Fruit fly (Drosophila melanogaster) whole organism, embryonic: ENCODE data around the gene nAChRalpha7.

ENCODE experiments used
- Awh ChIP-seq: fragments of 200-800 bp; sonication (Bioruptor generic); IDR thresholded peaks from 2 replicates; pipeline ENCODE4, ENCODE4 v1.3.6; 2022; ENCODE audit warnings: missing biosample characterization, missing genetic modification characterization
- BtbVII ChIP-seq: fragments of 200-800 bp; sonication (Bioruptor generic); optimal IDR thresholded peaks from 3 replicates; lab custom pipeline; 2017; ENCODE audit warnings: missing biosample characterization, mild to moderate bottlenecking, missing genetic modification characterization
- Bteb2 ChIP-seq: fragments of 200-800 bp; sonication (Bioruptor generic); optimal IDR thresholded peaks from 2 replicates; lab custom pipeline; 2016; ENCODE audit warnings: missing biosample characterization, missing genetic modification characterization
- CG11247 ChIP-seq: fragments of 200-800 bp; sonication (Bioruptor generic); IDR thresholded peaks from 2 replicates; pipeline ENCODE4 v1.3.6; 2022; ENCODE audit warnings: missing biosample characterization, missing genetic modification characterization
- CG11398 ChIP-seq: fragments of 200-800 bp; sonication (Bioruptor generic); optimal IDR thresholded peaks from 2 replicates; lab custom pipeline; 2016; ENCODE audit warnings: missing biosample characterization, missing genetic modification characterization
- CG11504 ChIP-seq: fragments of 200-800 bp; sonication (Bioruptor generic); optimal IDR thresholded peaks from 3 replicates; lab custom pipeline; 2019; ENCODE audit warnings: missing biosample characterization, mild to moderate bottlenecking, missing genetic modification characterization, moderate library complexity
- CG12155 ChIP-seq: fragments of 200-800 bp; sonication (Bioruptor generic); optimal IDR thresholded peaks from 3 replicates; lab custom pipeline; 2016; ENCODE audit warnings: missing biosample characterization, missing genetic modification characterization
- CG1233 ChIP-seq: fragments of 200-800 bp; sonication (Bioruptor generic); optimal IDR thresholded peaks from 4 replicates; lab custom pipeline; 2018; ENCODE audit warnings: missing biosample characterization, mild to moderate bottlenecking, missing genetic modification characterization
- CG12659 ChIP-seq: fragments of 200-800 bp; sonication (Bioruptor generic); optimal IDR thresholded peaks from 3 replicates; lab custom pipeline; 2017; ENCODE audit warnings: mild to moderate bottlenecking, missing biosample characterization, missing genetic modification reagents, missing genetic modification characterization
- CG15514 ChIP-seq: fragments of 200-800 bp; sonication (Bioruptor generic); optimal IDR thresholded peaks from 3 replicates; lab custom pipeline; 2017; ENCODE audit warnings: missing biosample characterization, missing genetic modification characterization, mild to moderate bottlenecking, moderate library complexity, missing genetic modification reagents
- CG1603 ChIP-seq: fragments of 200-800 bp; sonication (Bioruptor generic); optimal IDR thresholded peaks from 2 replicates; lab custom pipeline; 2019; ENCODE audit warnings: missing biosample characterization, mild to moderate bottlenecking, missing genetic modification characterization, moderate library complexity
- CG16863 ChIP-seq: fragments of 200-800 bp; sonication (Bioruptor generic); optimal IDR thresholded peaks from 3 replicates; lab custom pipeline; 2016; ENCODE audit warnings: missing biosample characterization, missing genetic modification characterization
- CG17359 ChIP-seq: fragments of 200-800 bp; sonication (Bioruptor generic); optimal IDR thresholded peaks from 3 replicates; lab custom pipeline; 2018; ENCODE audit warnings: missing biosample characterization, mild to moderate bottlenecking, missing genetic modification characterization, moderate library complexity
- CG17802 ChIP-seq: fragments of 200-800 bp; sonication (Bioruptor generic); optimal IDR thresholded peaks from 2 replicates; lab custom pipeline; 2018; ENCODE audit warnings: missing biosample characterization, mild to moderate bottlenecking, missing genetic modification characterization, moderate library complexity
- CG18011 ChIP-seq: fragments of 200-800 bp; sonication (Bioruptor generic); optimal IDR thresholded peaks from 2 replicates; lab custom pipeline; 2017; ENCODE audit warnings: missing biosample characterization, missing genetic modification characterization, mild to moderate bottlenecking, moderate library complexity, missing genotype
- CG32767 ChIP-seq: fragments of 200-800 bp; sonication (Bioruptor generic); IDR thresholded peaks from 2 replicates; pipeline ENCODE4 v1.3.6; 2022; ENCODE audit warnings: missing biosample characterization, missing genetic modification characterization
- CG3281 ChIP-seq: fragments of 200-800 bp; sonication (Bioruptor generic); optimal IDR thresholded peaks from 3 replicates; lab custom pipeline; 2017; ENCODE audit warnings: missing biosample characterization, mild to moderate bottlenecking, missing genetic modification characterization
- CG3847 ChIP-seq: fragments of 200-800 bp; sonication (Bioruptor generic); IDR thresholded peaks from 2 replicates; pipeline ENCODE4 v1.3.6; 2022; ENCODE audit warnings: missing biosample characterization, missing genetic modification characterization
- CG4360 ChIP-seq: fragments of 200-800 bp; sonication (Bioruptor generic); IDR thresholded peaks from 2 replicates; pipeline ENCODE4 v1.3.6; 2022; ENCODE audit warnings: missing biosample characterization, missing genetic modification characterization
- CG5180 ChIP-seq: fragments of 200-800 bp; sonication (Bioruptor generic); optimal IDR thresholded peaks from 3 replicates; lab custom pipeline; 2017; ENCODE audit warnings: missing biosample characterization, missing genetic modification characterization, mild to moderate bottlenecking, moderate library complexity, missing genetic modification reagents
- CG6689 ChIP-seq: fragments of 200-800 bp; sonication (Bioruptor generic); IDR thresholded peaks from 2 replicates; pipeline ENCODE4 v1.3.6; 2022; ENCODE audit warnings: missing biosample characterization, missing genetic modification characterization
- CG7786 ChIP-seq: fragments of 200-800 bp; sonication (Bioruptor generic); optimal IDR thresholded peaks from 2 replicates; lab custom pipeline; 2016; ENCODE audit warnings: missing biosample characterization, missing genetic modification characterization
- CG9437 ChIP-seq: fragments of 200-800 bp; sonication (Bioruptor generic); optimal IDR thresholded peaks from 2 replicates; lab custom pipeline; 2018; ENCODE audit warnings: missing biosample characterization, mild to moderate bottlenecking, missing genetic modification characterization
- CG9609 ChIP-seq: fragments of 200-800 bp; sonication (Bioruptor generic); optimal IDR thresholded peaks from 3 replicates; lab custom pipeline; 2016; ENCODE audit warnings: missing biosample characterization, missing genetic modification characterization
- Dad ChIP-seq: fragments of 200-800 bp; sonication (Bioruptor generic); optimal IDR thresholded peaks from 3 replicates; lab custom pipeline; 2016; ENCODE audit warnings: missing biosample characterization, missing genetic modification characterization
- Dbx ChIP-seq: fragments of 200-800 bp; sonication (Bioruptor generic); IDR thresholded peaks from 3 replicates; pipeline ENCODE4 v1.3.6; 2022; ENCODE audit warnings: missing biosample characterization, missing genetic modification characterization
- Dip2 ChIP-seq: fragments of 200-800 bp; sonication (Bioruptor generic); IDR thresholded peaks from 2 replicates; pipeline ENCODE4 v1.3.6; 2022; ENCODE audit warnings: missing biosample characterization, missing genetic modification characterization
- Fer1 ChIP-seq: fragments of 200-800 bp; sonication (Bioruptor generic); optimal IDR thresholded peaks from 2 replicates; lab custom pipeline; 2017; ENCODE audit warnings: missing biosample characterization, mild to moderate bottlenecking, missing genetic modification characterization
- Gsc ChIP-seq: fragments of 200-800 bp; sonication (Bioruptor generic); IDR thresholded peaks from 2 replicates; pipeline ENCODE4 v1.3.6; 2022; ENCODE audit warnings: missing biosample characterization, missing genetic modification characterization
- MBD-R2 ChIP-seq: fragments of 200-800 bp; sonication (Bioruptor generic); IDR thresholded peaks from 2 replicates; pipeline ENCODE4 v1.3.6; 2022; ENCODE audit warnings: missing biosample characterization, missing genetic modification characterization
- NC2α ChIP-seq: fragments of 200-800 bp; sonication (Bioruptor generic); optimal IDR thresholded peaks from 2 replicates; lab custom pipeline; 2016; ENCODE audit warnings: missing biosample characterization, missing genetic modification characterization
- Opbp ChIP-seq: fragments of 200-800 bp; sonication (Bioruptor generic); IDR thresholded peaks from 3 replicates; pipeline ENCODE4 v1.3.6; 2022; ENCODE audit warnings: missing biosample characterization, missing genetic modification characterization; ENCODE audit not compliant: partially characterized antibody
- dati ChIP-seq: fragments of 200-800 bp; sonication (Bioruptor generic); IDR thresholded peaks from 2 replicates; pipeline ENCODE4 v1.3.6; 2022; ENCODE audit warnings: missing biosample characterization, missing genetic modification characterization
- dm ChIP-seq: fragments of 200-800 bp; sonication (Bioruptor generic); optimal IDR thresholded peaks from 3 replicates; lab custom pipeline; 2016; ENCODE audit warnings: missing biosample characterization, missing genetic modification characterization
- exex ChIP-seq: fragments of 200-800 bp; sonication (Bioruptor generic); optimal IDR thresholded peaks from 4 replicates; lab custom pipeline; 2018; ENCODE audit warnings: missing biosample characterization, mild to moderate bottlenecking, missing genetic modification characterization, moderate library complexity
- eyg ChIP-seq: fragments of 200-800 bp; sonication (Bioruptor generic); optimal IDR thresholded peaks from 3 replicates; lab custom pipeline; 2016; ENCODE audit warnings: missing biosample characterization, missing genetic modification characterization
- gro ChIP-seq: fragments of 200-800 bp; sonication (Bioruptor generic); optimal IDR thresholded peaks from 2 replicates; lab custom pipeline; 2016; ENCODE audit warnings: missing biosample characterization, missing genetic modification characterization
- ken ChIP-seq: fragments of 200-800 bp; sonication (Bioruptor generic); IDR thresholded peaks from 3 replicates; pipeline ENCODE4 v1.3.6; 2022; ENCODE audit warnings: missing biosample characterization, missing genetic modification characterization
- lbe ChIP-seq: fragments of 200-800 bp; sonication (Bioruptor generic); optimal IDR thresholded peaks from 2 replicates; lab custom pipeline; 2016; ENCODE audit warnings: missing biosample characterization, mild to moderate bottlenecking, missing genetic modification characterization
- lmd ChIP-seq: fragments of 200-800 bp; sonication (Bioruptor generic); IDR thresholded peaks from 2 replicates; pipeline ENCODE4 v1.3.6; 2022; ENCODE audit warnings: missing biosample characterization, missing genetic modification characterization
- maf-S ChIP-seq: fragments of 200-800 bp; sonication (Bioruptor generic); optimal IDR thresholded peaks from 2 replicates; lab custom pipeline; 2016; ENCODE audit warnings: missing biosample characterization, missing genetic modification characterization
- nmo ChIP-seq: fragments of 200-800 bp; sonication (Bioruptor generic); optimal IDR thresholded peaks from 2 replicates; lab custom pipeline; 2018; ENCODE audit warnings: missing biosample characterization, mild to moderate bottlenecking, missing genetic modification characterization, moderate library complexity
- pan ChIP-seq, 4 experiments: fragments of >200 bp in 3 of 4; fragments of 200-800 bp in 1 of 4; sonication (Bioruptor generic) in 1 of 4; optimal IDR thresholded peaks in 3 of 4; IDR thresholded peaks in 1 of 4; 2 replicates each; pipeline versions ENCODE4 v1.3.6 to Lab custom; 2017 to 2022; ENCODE audit warnings: missing biosample characterization in 2 of 4, missing genetic modification characterization in 2 of 4, mixed read lengths in 1 of 4
- pho ChIP-seq: fragments of 200-800 bp; sonication (Bioruptor generic); optimal IDR thresholded peaks from 2 replicates; lab custom pipeline; 2016; ENCODE audit warnings: missing biosample characterization, missing genetic modification characterization
- salm ChIP-seq: fragments of 200-800 bp; sonication (Bioruptor generic); optimal IDR thresholded peaks from 2 replicates; lab custom pipeline; 2018; ENCODE audit warnings: missing biosample characterization, mild to moderate bottlenecking, missing genetic modification characterization
- sens ChIP-seq: fragments of 200-800 bp; sonication (Bioruptor generic); peaks from one replicate; lab custom pipeline; 2016; ENCODE audit warnings: missing biosample characterization, missing genetic modification characterization
- sens-2 ChIP-seq: fragments of 200-800 bp; sonication (Bioruptor generic); IDR thresholded peaks from 2 replicates; pipeline ENCODE4 v1.3.6; 2022; ENCODE audit warnings: missing biosample characterization, missing genetic modification characterization
- sim ChIP-seq: fragments of 200-800 bp; sonication (Bioruptor generic); IDR thresholded peaks from 2 replicates; pipeline ENCODE4 v1.3.6; 2022; ENCODE audit warnings: missing biosample characterization, missing genetic modification characterization
- sisA ChIP-seq: fragments of 200-800 bp; sonication (Bioruptor generic); IDR thresholded peaks from 2 replicates; pipeline ENCODE4 v1.3.6; 2022; ENCODE audit warnings: missing biosample characterization, missing genetic modification characterization
- stc ChIP-seq: fragments of 200-800 bp; sonication (Bioruptor generic); IDR thresholded peaks from 2 replicates; pipeline ENCODE4 v1.3.6; 2022; ENCODE audit warnings: missing biosample characterization, missing genetic modification characterization

Gene nAChRalpha7

dm6 chrX:19289318-19289970 lies 58.8 kb downstream of the nAChRalpha7 start (continued):
- TF ChIP-seq CG1233 (GFP tag; lab: Kevin White, UChicago) (peak; percentile 86), exex (tag; lab: Kevin White, UChicago) (peak; percentile 44), Awh (GFP tag; lab: Robert Waterston, UW) (peak; percentile 93), gro (GFP tag; lab: Kevin White, UChicago) (peak; percentile 58), CG3281 (GFP tag; lab: Kevin White, UChicago) (peak; percentile 72), stc (GFP tag; lab: Robert Waterston, UW) (peak; percentile 87), sens-2 (GFP tag; lab: Robert Waterston, UW) (peak; percentile 89), CG9609 (GFP tag; lab: Kevin White, UChicago) (peak; percentile 85), CG17802 (tag; lab: Kevin White, UChicago) (peak; percentile 76), CG6689 (GFP tag; lab: Robert Waterston, UW) (peak; percentile 89), dm (GFP tag; lab: Kevin White, UChicago) (peak; percentile 62), pho (peak; percentile 39), CG32767 (peak; percentile 77), CG15514 (peak; percentile 56), lmd (peak; percentile 91), Fer1 (GFP tag; lab: Kevin White, UChicago) (peak; percentile 82), BtbVII (GFP tag; lab: Kevin White, UChicago) (peak; percentile 51), CG11398 (peak; percentile 63), NC2α (GFP tag; lab: Kevin White, UChicago) (peak; percentile 79), dati (GFP tag; lab: Robert Waterston, UW) (peak; percentile 88), eyg (GFP tag; lab: Kevin White, UChicago) (peak; percentile 72), CG4360 (GFP tag; lab: Robert Waterston, UW) (peak; percentile 75), MBD-R2 (GFP tag; lab: Robert Waterston, UW) (peak; percentile 51; the same call in 1 of the 2 replicates), Gsc (peak; percentile 84), Bteb2 (GFP tag; lab: Kevin White, UChicago) (peak; percentile 54), Dip2 (GFP tag; lab: Robert Waterston, UW) (no peak), CG5180 (GFP tag; lab: Kevin White, UChicago) (peak; percentile 77), salm (tag; lab: Kevin White, UChicago) (peak; percentile 88), CG12659 (GFP tag; lab: Kevin White, UChicago) (peak; percentile 80), CG7786 (GFP tag; lab: Kevin White, UChicago) (peak; percentile 76), CG18011 (peak; percentile 35), CG1603 (tag; lab: Kevin White, UChicago) (peak; percentile 96), sens (GFP tag; lab: Kevin White, UChicago) (peak; percentile 98), nmo (peak; percentile 88), ken (peak; percentile 95), Opbp (GFP tag; lab: Robert Waterston, UW) (no peak), CG9437 (GFP tag; lab: Kevin White, UChicago) (peak; percentile 61), CG16863 (peak; percentile 84), sim (GFP tag; lab: Robert Waterston, UW) (peak; percentile 78), CG12155 (GFP tag; lab: Kevin White, UChicago) (peak; percentile 68), Dad (GFP tag; lab: Kevin White, UChicago) (peak; percentile 89), pan (optimal IDR thresholded peaks at IDR 0.05; lab: Kevin White, UChicago) (no peak), pan (GFP tag; optimal IDR thresholded peaks at IDR 0.05 in 1 of 2, IDR thresholded peaks at IDR 0.05 in 1 of 2) (peak in 1 of 2 experiments; percentile 95), maf-S (peak; percentile 78), lbe (GFP tag; lab: Kevin White, UChicago) (peak; percentile 96), CG17359 (tag; lab: Kevin White, UChicago) (peak; percentile 94), CG11504 (peak; percentile 91), CG3847 (peak; percentile 80), Dbx (GFP tag; lab: Robert Waterston, UW) (peak; percentile 67; the same call in 2 of the 3 replicates), sisA (GFP tag; lab: Robert Waterston, UW) (peak; percentile 96), CG11247 (GFP tag; lab: Robert Waterston, UW) (peak; percentile 87)
